Fruit fly (Drosophila melanogaster) whole organism, prepupa: Measurements from ENCODE around the gene ninaA.
A peak's percentile ranks its signal among the peaks of the same experiment; 100 is the strongest.

Source experiments
- CG10631 ChIP-seq: fragments of 200-800 bp; sonication (Bioruptor generic); optimal IDR thresholded peaks from 2 replicates; lab custom pipeline; 2016; ENCODE audit warnings: missing biosample characterization, missing genetic modification characterization
- CG11294 ChIP-seq: fragments of 200-800 bp; sonication (Bioruptor generic); IDR thresholded peaks from 2 replicates; pipeline ENCODE4 v1.3.6; 2022; ENCODE audit warnings: missing biosample characterization, missing genetic modification characterization
- CG11762 ChIP-seq: fragments of 200-800 bp; sonication (Bioruptor generic); optimal IDR thresholded peaks from 3 replicates; lab custom pipeline; 2016; ENCODE audit warnings: missing biosample characterization, missing genetic modification characterization; ENCODE audit not compliant: insufficient read depth
- CG11902 ChIP-seq: fragments of 200-800 bp; sonication (Bioruptor generic); optimal IDR thresholded peaks from 3 replicates; lab custom pipeline; 2016; ENCODE audit warnings: missing biosample characterization, missing genetic modification characterization
- CG3032 ChIP-seq: fragments of 200-800 bp; optimal IDR thresholded peaks from 2 replicates; lab custom pipeline; 2019; ENCODE audit warnings: missing biosample characterization, mild to moderate bottlenecking, missing genetic modification characterization, moderate library complexity
- CG6276 ChIP-seq: fragments of 200-800 bp; sonication (Bioruptor generic); optimal IDR thresholded peaks from 2 replicates; lab custom pipeline; 2017; ENCODE audit warnings: missing biosample characterization, mild to moderate bottlenecking, missing genetic modification characterization
- CG6808 ChIP-seq: fragments of 200-800 bp; sonication (Bioruptor generic); optimal IDR thresholded peaks from 3 replicates; lab custom pipeline; 2017; ENCODE audit warnings: missing biosample characterization, missing genetic modification characterization, mild to moderate bottlenecking, moderate library complexity, missing genetic modification reagents
- CG6854 ChIP-seq: fragments of 200-800 bp; sonication (Bioruptor generic); optimal IDR thresholded peaks from 2 replicates; lab custom pipeline; 2017; ENCODE audit warnings: missing biosample characterization, mild to moderate bottlenecking, missing genetic modification characterization
- CG7368 ChIP-seq: fragments of 200-800 bp; sonication (Bioruptor generic); optimal IDR thresholded peaks from 3 replicates; lab custom pipeline; 2016; ENCODE audit warnings: missing biosample characterization, missing genetic modification characterization
- CG8119 ChIP-seq: fragments of 200-800 bp; sonication (Bioruptor generic); IDR thresholded peaks from 3 replicates; pipeline ENCODE4 v1.3.6; 2022; ENCODE audit warnings: missing biosample characterization, missing genetic modification characterization
- CG8319 ChIP-seq: fragments of 200-800 bp; sonication (Bioruptor generic); optimal IDR thresholded peaks from 3 replicates; lab custom pipeline; 2016; ENCODE audit warnings: missing biosample characterization, missing genetic modification characterization
- CG8632 ChIP-seq: fragments of 200-800 bp; sonication (Bioruptor generic); optimal IDR thresholded peaks from 3 replicates; lab custom pipeline; 2016; ENCODE audit warnings: missing biosample characterization, missing genetic modification characterization
- Eip75B ChIP-seq: fragments of 200-800 bp; sonication (Bioruptor generic); optimal IDR thresholded peaks from 3 replicates; lab custom pipeline; 2016; ENCODE audit warnings: missing biosample characterization, missing genetic modification characterization
- Eip78C ChIP-seq: fragments of 200-800 bp; sonication (Bioruptor generic); peaks from one replicate; lab custom pipeline; 2016; ENCODE audit warnings: missing biosample characterization, missing genetic modification characterization
- Gug ChIP-seq: fragments of 200-800 bp; sonication (Bioruptor generic); IDR thresholded peaks from 2 replicates; pipeline ENCODE4 v1.3.6; 2022; ENCODE audit warnings: missing biosample characterization, missing genetic modification characterization
- Hr38 ChIP-seq: sonication (Bioruptor generic); optimal IDR thresholded peaks from 2 replicates; lab custom pipeline; 2016; ENCODE audit warnings: missing biosample characterization, missing genetic modification characterization
- Hr39 ChIP-seq: fragments of 200-800 bp; sonication (Bioruptor generic); optimal IDR thresholded peaks from 2 replicates; lab custom pipeline; 2016; ENCODE audit warnings: missing biosample characterization, missing genetic modification characterization
- Hr4 ChIP-seq: fragments of 200-800 bp; sonication (Bioruptor generic); optimal IDR thresholded peaks from 3 replicates; lab custom pipeline; 2016; ENCODE audit warnings: missing biosample characterization, missing genetic modification characterization
- OdsH ChIP-seq: fragments of 200-800 bp; sonication (Bioruptor generic); optimal IDR thresholded peaks from 3 replicates; lab custom pipeline; 2016; ENCODE audit warnings: missing biosample characterization, missing genetic modification characterization
- Sox102F ChIP-seq: fragments of 200-800 bp; sonication (Bioruptor generic); optimal IDR thresholded peaks from 2 replicates; lab custom pipeline; 2016; ENCODE audit warnings: missing biosample characterization, mild to moderate bottlenecking, missing genetic modification characterization
- Sox14 ChIP-seq: fragments of 200-800 bp; sonication (Bioruptor generic); optimal IDR thresholded peaks from 3 replicates; lab custom pipeline; 2016; ENCODE audit warnings: missing biosample characterization, missing genetic modification characterization
- achi ChIP-seq: fragments of 200-800 bp; sonication (Bioruptor generic); optimal IDR thresholded peaks from 3 replicates; lab custom pipeline; 2016; ENCODE audit warnings: missing biosample characterization, missing genetic modification characterization
- cyc ChIP-seq: fragments of 200-800 bp; sonication (Bioruptor generic); optimal IDR thresholded peaks from 3 replicates; lab custom pipeline; 2016; ENCODE audit warnings: missing biosample characterization, missing genetic modification characterization
- dac ChIP-seq: fragments of 200-800 bp; sonication (Bioruptor generic); optimal IDR thresholded peaks from 2 replicates; lab custom pipeline; 2017; ENCODE audit warnings: missing biosample characterization, mild to moderate bottlenecking, missing genetic modification characterization
- eg ChIP-seq: fragments of 200-800 bp; sonication (Bioruptor generic); IDR thresholded peaks from 3 replicates; pipeline ENCODE4 v1.3.6; 2022; ENCODE audit warnings: missing biosample characterization, missing genetic modification characterization
- esn ChIP-seq: fragments of 200-800 bp; sonication (Bioruptor generic); optimal IDR thresholded peaks from 2 replicates; lab custom pipeline; 2016; ENCODE audit warnings: missing biosample characterization, mild to moderate bottlenecking, missing genetic modification characterization, moderate library complexity
- fd59A ChIP-seq: fragments of 200-800 bp; sonication (Bioruptor generic); optimal IDR thresholded peaks from 2 replicates; lab custom pipeline; 2017; ENCODE audit warnings: missing biosample characterization, mild to moderate bottlenecking, missing genetic modification characterization, missing genetic modification reagents
- fkh ChIP-seq: fragments of 200-800 bp; sonication (Bioruptor generic); optimal IDR thresholded peaks from 3 replicates; lab custom pipeline; 2017; ENCODE audit warnings: missing biosample characterization, mild to moderate bottlenecking, missing genetic modification characterization, moderate library complexity
- lz ChIP-seq: fragments of 200-800 bp; sonication (Bioruptor generic); optimal IDR thresholded peaks from 3 replicates; lab custom pipeline; 2016; ENCODE audit warnings: missing biosample characterization, missing genetic modification characterization
- pdm3 ChIP-seq: fragments of 200-800 bp; sonication (Bioruptor generic); optimal IDR thresholded peaks from 3 replicates; lab custom pipeline; 2016; ENCODE audit warnings: missing biosample characterization, missing genetic modification characterization
- ss ChIP-seq, 2 experiments: fragments of 200-800 bp; sonication (Bioruptor generic); optimal IDR thresholded peaks; 2 replicates in 1 of 2; 3 replicates in 1 of 2; lab custom pipeline; 2017 to 2018; ENCODE audit warnings: mild to moderate bottlenecking in 2 of 2, missing biosample characterization in 2 of 2, missing genetic modification characterization in 2 of 2, moderate library complexity in 1 of 2
- svp ChIP-seq: fragments of 200-800 bp; sonication (Bioruptor generic); peaks from one replicate; lab custom pipeline; 2016; ENCODE audit warnings: missing biosample characterization, missing genetic modification characterization
- vri ChIP-seq: fragments of 200-800 bp; sonication (Bioruptor generic); optimal IDR thresholded peaks from 3 replicates; lab custom pipeline; 2016; ENCODE audit warnings: missing biosample characterization, mild to moderate bottlenecking, missing genetic modification characterization

ninaA gene

dm6 chr2L:873724-874504 is 3.2 kb upstream of the ninaA start:
- TF ChIP-seq CG11762 (GFP tag; lab: Kevin White, UChicago) (no peak), CG6808 (no peak), svp (GFP tag; lab: Kevin White, UChicago) (peak; percentile 45), CG11294 (GFP tag; lab: Robert Waterston, UW) (no peak), CG8319 (GFP tag; lab: Kevin White, UChicago) (no peak)
- TF ChIP-seq, all 60 proteins: peak for 1

- TF ChIP-seq Hr4 (GFP tag; lab: Kevin White, UChicago) = no peak
- TF ChIP-seq CG3032 = no peak
- no peak for TF ChIP-seq CG8119 (GFP tag; lab: Robert Waterston, UW)
- TF ChIP-seq OdsH = no peak
- TF ChIP-seq Hr38 (GFP tag; lab: Kevin White, UChicago) = no peak
- no peak for TF ChIP-seq Hr39 (GFP tag; lab: Kevin White, UChicago)
- no peak for TF ChIP-seq svp (GFP tag; lab: Kevin White, UChicago)
- TF ChIP-seq esn (GFP tag; lab: Kevin White, UChicago) = no peak
- TF ChIP-seq Gug (GFP tag; lab: Robert Waterston, UW) = no peak
- TF ChIP-seq CG10631 (GFP tag; lab: Kevin White, UChicago) = no peak
- TF ChIP-seq CG11902 (GFP tag; lab: Kevin White, UChicago) = no peak
- TF ChIP-seq Eip75B (GFP tag; lab: Kevin White, UChicago) = no peak
- TF ChIP-seq achi (GFP tag; lab: Kevin White, UChicago) = no peak
- TF ChIP-seq CG6276 (GFP tag; lab: Kevin White, UChicago) = no peak
These were observed 7.9 kb downstream of the ninaA start, which contains the start of gene CG15824 for dm6 chr2L:884970-885369. CG15824 (minus strand) TSS chr2L:885141.

- no peak for TF ChIP-seq svp (GFP tag; lab: Kevin White, UChicago)
- no peak for TF ChIP-seq Eip78C (GFP tag; lab: Kevin White, UChicago)
- no peak for TF ChIP-seq CG10631 (GFP tag; lab: Kevin White, UChicago)
- no peak for TF ChIP-seq ss (GFP tag; optimal IDR thresholded peaks at IDR 0.05; lab: Kevin White, UChicago)
- no peak for TF ChIP-seq dac
These were observed 9.6 kb downstream of the ninaA start for dm6 chr2L:886743-887142.

DNA sequence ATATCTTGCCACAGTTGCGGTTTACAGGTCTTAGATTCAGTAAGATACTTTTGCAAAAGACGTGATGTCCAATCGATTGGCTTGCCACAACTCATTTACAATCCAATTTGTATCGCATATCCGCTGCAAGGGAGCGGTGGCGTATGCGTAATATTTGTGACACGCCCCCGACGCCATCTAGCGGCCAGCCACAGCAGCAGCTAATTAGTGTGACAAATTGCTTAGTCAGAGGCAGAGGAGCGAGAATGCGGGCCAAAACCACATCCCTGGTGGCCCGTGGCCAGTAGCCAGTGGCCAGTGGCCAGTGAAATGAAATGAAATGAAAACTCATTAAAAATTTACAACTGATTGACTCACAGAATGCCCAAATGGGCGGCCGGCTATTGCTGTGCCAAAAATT is 10.7 kb downstream of the ninaA start:
- no peak for TF ChIP-seq cyc (GFP tag; lab: Kevin White, UChicago)
- TF ChIP-seq vri = no peak
- no peak for TF ChIP-seq pdm3 (GFP tag; lab: Kevin White, UChicago)
- TF ChIP-seq Hr4 (GFP tag; lab: Kevin White, UChicago) = no peak
- no peak for TF ChIP-seq CG10631 (GFP tag; lab: Kevin White, UChicago)
- no peak for TF ChIP-seq CG8632 (GFP tag; lab: Kevin White, UChicago)
- no peak for TF ChIP-seq CG7368 (GFP tag; lab: Kevin White, UChicago)
- no peak for TF ChIP-seq Sox102F (GFP tag; lab: Kevin White, UChicago)
- TF ChIP-seq Sox14 (GFP tag; lab: Kevin White, UChicago) = no peak
- TF ChIP-seq lz (GFP tag; lab: Kevin White, UChicago) = no peak
- TF ChIP-seq fd59A (GFP tag; lab: Kevin White, UChicago) = no peak
- no peak for TF ChIP-seq Eip78C (GFP tag; lab: Kevin White, UChicago)
- no peak for TF ChIP-seq Hr39 (GFP tag; lab: Kevin White, UChicago)
- no peak for TF ChIP-seq CG6808
- TF ChIP-seq fkh (GFP tag; lab: Kevin White, UChicago) = no peak

dm6 chr2L:889799-890198 is 12.7 kb downstream of the ninaA start:
- TF ChIP-seq CG6854 (GFP tag; lab: Kevin White, UChicago) (no peak), eg (GFP tag; lab: Robert Waterston, UW) (0 out of 3 replicates have a peak, but pooled peaks have one; percentile 21)
